Fruit fly (Drosophila melanogaster): ENCODE data around the gene CG8001.

The CG8001 gene

dm6 chr3L:1794943-1795696, 39.2 kb downstream of the CG8001 start, which contains the start of the genes alpha-Spec, dlt and Cdc37 (continued):
- TF ChIP-seq HLH3B (GFP tag; IDR thresholded peaks at IDR 0.05) = no peak
- no peak for TF ChIP-seq CG1529 (GFP tag; optimal IDR thresholded peaks at IDR 0.05)
- TF ChIP-seq HLHmδ (GFP tag; optimal IDR thresholded peaks at IDR 0.05) = no peak
- peak; percentile 66 for TF ChIP-seq CG42726 (GFP tag; IDR thresholded peaks at IDR 0.05; ENCODE audit: partially characterized antibody)
- peak; percentile 90 for TF ChIP-seq CG11560 (tag; IDR thresholded peaks at IDR 0.05)
- peak; percentile 33 for TF ChIP-seq exex (tag; optimal IDR thresholded peaks at IDR 0.05)
- TF ChIP-seq CG12155 (GFP tag; optimal IDR thresholded peaks at IDR 0.05) = no peak
- TF ChIP-seq CG8281 (tag; optimal IDR thresholded peaks at IDR 0.05) = peak; percentile 97
- no peak for TF ChIP-seq Ravus (GFP tag; IDR thresholded peaks at IDR 0.05)
- TF ChIP-seq tup (GFP tag; optimal IDR thresholded peaks at IDR 0.05) = no peak
- TF ChIP-seq mld (GFP tag; IDR thresholded peaks at IDR 0.05; ENCODE audit: partially characterized antibody) = peak; percentile 62; the same call in 1 of the 3 replicates
- no peak for TF ChIP-seq tap (tag; optimal IDR thresholded peaks at IDR 0.05)
- TF ChIP-seq Antp (GFP tag; optimal IDR thresholded peaks at IDR 0.05) = no peak
- TF ChIP-seq Gug (GFP tag; IDR thresholded peaks at IDR 0.05) = no peak
- peak; percentile 72 for TF ChIP-seq CG6254 (GFP tag; optimal IDR thresholded peaks at IDR 0.05)
- TF ChIP-seq CG10462 (GFP tag; optimal IDR thresholded peaks at IDR 0.05) = no peak
- TF ChIP-seq CG6813 (GFP tag; optimal IDR thresholded peaks at IDR 0.05) = no peak
- TF ChIP-seq Xrp1 (GFP tag; IDR thresholded peaks at IDR 0.05) = 0 out of 2 replicates have a peak, but pooled peaks have one; percentile 9
- TF ChIP-seq repo (GFP tag; optimal IDR thresholded peaks at IDR 0.05) = no peak
- no peak for TF ChIP-seq CG14014 (GFP tag; IDR thresholded peaks at IDR 0.05)
- TF ChIP-seq Elba2 (GFP tag; optimal IDR thresholded peaks at IDR 0.05) = no peak
- TF ChIP-seq crp (GFP tag; optimal IDR thresholded peaks at IDR 0.05) = peak in 1 of 2 experiments; percentile 50
- TF ChIP-seq fu2 (GFP tag; optimal IDR thresholded peaks at IDR 0.05) = no peak
- peak; percentile 79 for TF ChIP-seq CG7963 (GFP tag; IDR thresholded peaks at IDR 0.05; ENCODE audit: partially characterized antibody)
- TF ChIP-seq tio (GFP tag; optimal IDR thresholded peaks at IDR 0.05) = no peak
- no peak for TF ChIP-seq CG1602 (GFP tag; optimal IDR thresholded peaks at IDR 0.05)
- no peak for TF ChIP-seq Ada2b (GFP tag; IDR thresholded peaks at IDR 0.05)
- TF ChIP-seq Rfx (GFP tag; IDR thresholded peaks at IDR 0.05) = peak; percentile 51
- TF ChIP-seq so (GFP tag; IDR thresholded peaks at IDR 0.05) = no peak
- TF ChIP-seq Hmx (GFP tag; optimal IDR thresholded peaks at IDR 0.05) = no peak
- TF ChIP-seq hb (GFP tag; IDR thresholded peaks at IDR 0.05; ENCODE audit: partially characterized antibody) = peak; percentile 65
- no peak for TF ChIP-seq prd (optimal IDR thresholded peaks at IDR 0.05)
- no peak for TF ChIP-seq prd (GFP tag; IDR thresholded peaks at IDR 0.05)
- TF ChIP-seq CG16779 (GFP tag; IDR thresholded peaks at IDR 0.05) = no peak
- TF ChIP-seq CG13894 (tag; optimal IDR thresholded peaks at IDR 0.05) = no peak
- TF ChIP-seq CG31388 (GFP tag; optimal IDR thresholded peaks at IDR 0.05) = no peak
- peak; percentile 84 for TF ChIP-seq sens (GFP tag)
- TF ChIP-seq pho (GFP tag; optimal IDR thresholded peaks at IDR 0.05) = no peak
- no peak for TF ChIP-seq CG6854 (GFP tag; optimal IDR thresholded peaks at IDR 0.05)
- TF ChIP-seq Hey (tag; optimal IDR thresholded peaks at IDR 0.05) = no peak
- TF ChIP-seq CG14441 (GFP tag; IDR thresholded peaks at IDR 0.05) = no peak
- no peak for TF ChIP-seq gt (GFP tag; IDR thresholded peaks at IDR 0.05)
- TF ChIP-seq jing (GFP tag; optimal IDR thresholded peaks at IDR 0.05) = no peak
- no peak for TF ChIP-seq yki (optimal IDR thresholded peaks at IDR 0.05)
- TF ChIP-seq NK7.1 (GFP tag; optimal IDR thresholded peaks at IDR 0.05) = no peak
- no peak for TF ChIP-seq E2f1 (GFP tag; IDR thresholded peaks at IDR 0.05)
- TF ChIP-seq HmgD (GFP tag; optimal IDR thresholded peaks at IDR 0.05) = peak; percentile 38
- TF ChIP-seq CG17361 (GFP tag; IDR thresholded peaks at IDR 0.05) = no peak
- no peak for TF ChIP-seq wor (GFP tag; IDR thresholded peaks at IDR 0.05)
- TF ChIP-seq unpg (GFP tag; optimal IDR thresholded peaks at IDR 0.05) = no peak
- peak; percentile 48 for TF ChIP-seq grau (tag; optimal IDR thresholded peaks at IDR 0.05)
